Worm (Caenorhabditis elegans): ENCODE data around the gene C13F10.1.

DNA sequence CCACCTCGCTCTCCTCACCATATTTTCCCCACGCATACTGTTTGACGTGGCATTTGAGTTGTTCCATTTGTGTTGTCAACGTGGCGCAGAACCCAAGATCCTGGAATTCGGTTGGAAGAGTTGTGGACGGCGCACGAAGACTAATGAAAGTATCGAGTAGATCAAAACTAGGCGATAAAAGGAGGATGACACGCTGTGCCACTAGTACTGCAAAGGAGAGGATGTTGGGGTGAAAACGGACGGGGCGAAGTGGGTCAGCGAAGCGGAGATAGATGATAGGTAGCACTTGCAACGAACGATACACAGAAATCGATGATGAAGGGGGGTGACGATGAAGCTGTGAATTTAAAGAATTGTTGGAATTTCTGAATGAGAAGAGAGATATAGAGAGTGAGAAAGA lies 23.1 kb downstream of the C13F10.1 start, which contains the start of gene C05C8.7:
- TF ChIP-seq elt-1 (tag; optimal IDR thresholded peaks at IDR 0.05; ENCODE audit: borderline replicate concordance, insufficient read depth) (no peak), snpc-4 (tag; optimal IDR thresholded peaks at IDR 0.05) (no peak), mep-1 (tag; optimal IDR thresholded peaks at IDR 0.05) (no peak), hlh-1 (tag; optimal IDR thresholded peaks at IDR 0.05) (no peak), sptf-1 (tag; optimal IDR thresholded peaks at IDR 0.05) (no peak), nhr-76 (tag; optimal IDR thresholded peaks at IDR 0.05) (no peak), lsy-2 (tag; optimal IDR thresholded peaks at IDR 0.05) (no peak), ces-1 (GFP tag; optimal IDR thresholded peaks at IDR 0.05) (no peak), nhr-12 (tag; optimal IDR thresholded peaks at IDR 0.05) (no peak), cnd-1 (tag; optimal IDR thresholded peaks at IDR 0.05) (no peak)
